Fruit fly (Drosophila melanogaster): Measurements from ENCODE around the gene CG4972.

Gene CG4972

DNA sequence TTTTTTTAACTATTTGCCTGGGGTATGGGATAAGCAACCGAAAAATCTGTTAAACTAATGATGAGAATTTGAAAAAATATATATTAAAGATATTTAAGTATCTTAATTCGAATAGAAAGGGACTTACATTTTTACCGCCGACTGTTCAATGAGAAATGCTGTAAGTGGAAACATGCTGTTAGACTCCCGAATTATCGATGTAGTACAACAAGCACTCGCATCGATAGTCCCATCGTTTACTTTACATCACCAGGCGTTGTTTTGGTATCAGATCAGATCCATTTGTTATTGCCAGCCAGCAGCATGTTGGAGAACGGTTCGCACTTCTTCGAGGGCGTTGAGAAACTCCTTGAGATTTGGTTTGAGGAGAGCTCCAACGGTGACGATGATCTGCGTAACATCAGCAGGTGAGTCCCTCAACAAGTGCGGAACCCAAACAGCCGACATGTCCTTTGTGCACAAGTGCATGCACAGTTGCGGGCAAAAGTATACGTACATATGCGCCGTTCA lies 24.7 kb downstream of the CG4972 start, which contains the start of gene SamDC (continued):
- TF ChIP-seq CG4318 (GFP tag; optimal IDR thresholded peaks at IDR 0.05) (no peak), net (GFP tag; optimal IDR thresholded peaks at IDR 0.05) (peak; percentile 13), CG6808 (GFP tag; optimal IDR thresholded peaks at IDR 0.05) (no peak), CG11762 (GFP tag; optimal IDR thresholded peaks at IDR 0.05; ENCODE audit: insufficient read depth) (no peak), CG7368 (GFP tag; optimal IDR thresholded peaks at IDR 0.05) (no peak), Eip93F (GFP tag; optimal IDR thresholded peaks at IDR 0.05) (peak; percentile 25), CG8119 (GFP tag; IDR thresholded peaks at IDR 0.05) (no peak), spab (GFP tag; optimal IDR thresholded peaks at IDR 0.05) (no peak), CG34406 (GFP tag; optimal IDR thresholded peaks at IDR 0.05) (no peak), dac (GFP tag; optimal IDR thresholded peaks at IDR 0.05) (no peak), Met (GFP tag; optimal IDR thresholded peaks at IDR 0.05) (peak; percentile 18), OdsH (GFP tag; optimal IDR thresholded peaks at IDR 0.05) (peak; percentile 31)

DNA sequence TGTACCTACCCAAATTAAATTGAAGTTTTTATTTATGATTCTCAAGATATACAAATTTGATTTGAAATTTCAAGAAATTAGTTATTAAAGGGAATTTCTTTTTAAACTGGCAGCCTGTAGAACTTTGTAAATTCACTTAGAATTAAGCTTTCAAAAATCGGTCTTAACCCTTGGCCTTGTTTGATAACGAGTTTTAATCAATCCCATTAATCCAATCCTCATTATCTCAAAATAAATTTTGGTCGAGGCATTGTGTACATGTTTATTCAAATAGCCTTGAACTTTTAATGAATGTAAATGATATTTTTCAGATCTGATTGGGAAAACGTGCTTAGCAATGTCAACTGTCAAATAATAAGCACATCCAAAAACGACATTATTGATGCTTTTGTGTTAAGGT lies 25.2 kb downstream of the CG4972 start:
- TF ChIP-seq Hr38 (GFP tag; optimal IDR thresholded peaks at IDR 0.05) (no peak), CG8319 (GFP tag; optimal IDR thresholded peaks at IDR 0.05) (no peak), dsx (GFP tag; optimal IDR thresholded peaks at IDR 0.05; ENCODE audit: poor library complexity, severe bottlenecking) (no peak), Lpt (GFP tag; optimal IDR thresholded peaks at IDR 0.05) (no peak), CG4318 (GFP tag; optimal IDR thresholded peaks at IDR 0.05) (no peak), CG16779 (tag; optimal IDR thresholded peaks at IDR 0.05) (no peak), ss (GFP tag; optimal IDR thresholded peaks at IDR 0.05) (no peak), svp (GFP tag) (peak; percentile 71), fd85E (GFP tag; optimal IDR thresholded peaks at IDR 0.05) (no peak), Eip78C (GFP tag) (peak; percentile 24), CG6808 (GFP tag; optimal IDR thresholded peaks at IDR 0.05) (no peak), dac (GFP tag; optimal IDR thresholded peaks at IDR 0.05) (no peak), Eip75B (GFP tag; optimal IDR thresholded peaks at IDR 0.05) (no peak), Sox14 (GFP tag; optimal IDR thresholded peaks at IDR 0.05) (no peak), CG6163 (GFP tag; IDR thresholded peaks at IDR 0.05) (no peak), spab (GFP tag; optimal IDR thresholded peaks at IDR 0.05) (no peak)

DNA sequence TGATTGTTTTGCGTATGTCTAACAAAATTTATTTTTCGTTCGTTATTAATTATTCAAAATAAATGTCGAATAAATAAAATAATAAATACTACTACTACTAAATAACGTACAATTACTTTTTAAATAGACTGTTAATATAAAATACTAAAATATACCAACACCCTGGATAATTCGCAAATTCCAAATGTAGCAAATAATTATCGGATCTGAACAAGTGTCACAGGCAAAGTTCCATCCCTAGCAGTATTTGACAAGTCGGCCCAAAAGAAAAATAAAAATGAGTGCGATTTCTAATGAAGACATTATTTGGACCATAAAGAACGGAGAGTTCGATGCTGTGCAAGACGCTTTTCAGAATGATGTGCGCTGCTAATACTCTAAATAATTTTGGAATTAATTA lies 26.8 kb downstream of the CG4972 start, which contains the start of gene CG31715:
CG31715 (plus strand) TSS at position 212 of the 400 bp plus-strand sequence.
- TF ChIP-seq Ets96B (tag; optimal IDR thresholded peaks at IDR 0.05) (peak; percentile 26), achi (GFP tag; optimal IDR thresholded peaks at IDR 0.05) (peak; percentile 95), CG10631 (GFP tag; optimal IDR thresholded peaks at IDR 0.05) (peak; percentile 10), Smox (GFP tag; optimal IDR thresholded peaks at IDR 0.05) (no peak), Met (GFP tag; optimal IDR thresholded peaks at IDR 0.05) (peak; percentile 13), Ets21C (GFP tag; optimal IDR thresholded peaks at IDR 0.05) (no peak), acj6 (GFP tag; optimal IDR thresholded peaks at IDR 0.05) (peak; percentile 3), pdm3 (GFP tag; optimal IDR thresholded peaks at IDR 0.05) (peak; percentile 23), CG8319 (GFP tag; optimal IDR thresholded peaks at IDR 0.05) (no peak), esn (GFP tag; optimal IDR thresholded peaks at IDR 0.05) (peak; percentile 29), CG6808 (GFP tag; optimal IDR thresholded peaks at IDR 0.05) (no peak), Eip93F (GFP tag; optimal IDR thresholded peaks at IDR 0.05) (peak; percentile 17), eg (GFP tag; IDR thresholded peaks at IDR 0.05) (no peak), Eip78C (GFP tag) (no peak), Sox14 (GFP tag; optimal IDR thresholded peaks at IDR 0.05) (peak; percentile 3), CG15336 (GFP tag; IDR thresholded peaks at IDR 0.05) (no peak; the same call in 1 of the 2 replicates), CG6854 (GFP tag; optimal IDR thresholded peaks at IDR 0.05) (no peak), CG32006 (GFP tag; optimal IDR thresholded peaks at IDR 0.05) (no peak), svp (GFP tag) (peak; percentile 58), dsx (GFP tag; optimal IDR thresholded peaks at IDR 0.05; ENCODE audit: poor library complexity, severe bottlenecking) (peak; percentile 27), CG11294 (GFP tag; IDR thresholded peaks at IDR 0.05) (no peak), Sox102F (GFP tag; optimal IDR thresholded peaks at IDR 0.05) (peak; percentile 50), CG11902 (GFP tag; optimal IDR thresholded peaks at IDR 0.05) (no peak), Hr4 (GFP tag; optimal IDR thresholded peaks at IDR 0.05) (peak; percentile 16), salr (GFP tag; optimal IDR thresholded peaks at IDR 0.05) (no peak), fkh (GFP tag; optimal IDR thresholded peaks at IDR 0.05) (no peak), CG7368 (GFP tag; optimal IDR thresholded peaks at IDR 0.05) (no peak), Eip75B (GFP tag; optimal IDR thresholded peaks at IDR 0.05) (peak; percentile 38), Hr38 (GFP tag; optimal IDR thresholded peaks at IDR 0.05) (no peak), CG8632 (GFP tag; optimal IDR thresholded peaks at IDR 0.05) (peak; percentile 25), Blimp-1 (GFP tag; optimal IDR thresholded peaks at IDR 0.05) (no peak), vri (GFP tag; optimal IDR thresholded peaks at IDR 0.05) (peak; percentile 35)
